Worm (Caenorhabditis elegans): Measurements from ENCODE around the gene C56G2.15.

The C56G2.15 gene

ce11 chrIII:6317345-6317744, 50.4 kb downstream of the C56G2.15 start:
- no peak for TF ChIP-seq mbf-1 (tag; optimal IDR thresholded peaks at IDR 0.05)
- peak; percentile 71 for TF ChIP-seq sma-9 (GFP tag; optimal IDR thresholded peaks at IDR 0.05)
- no peak for TF ChIP-seq sma-9 (tag; optimal IDR thresholded peaks at IDR 0.05)

- TF ChIP-seq peb-1 (tag; optimal IDR thresholded peaks at IDR 0.05): no peak
- TF ChIP-seq gmeb-1 (tag; optimal IDR thresholded peaks at IDR 0.05): no peak
- TF ChIP-seq nhr-129 (tag; optimal IDR thresholded peaks at IDR 0.05): no peak
- TF ChIP-seq nhr-25 (tag; optimal IDR thresholded peaks at IDR 0.05): no peak
- TF ChIP-seq ama-1 (optimal IDR thresholded peaks at IDR 0.05): no peak
- TF ChIP-seq nhr-23 (tag; optimal IDR thresholded peaks at IDR 0.05): no peak
- no peak for TF ChIP-seq lin-39 (tag; optimal IDR thresholded peaks at IDR 0.05)
- no peak for TF ChIP-seq nhr-10 (tag; optimal IDR thresholded peaks at IDR 0.05)
- no peak for TF ChIP-seq ceh-16 (tag; optimal IDR thresholded peaks at IDR 0.05)
- TF ChIP-seq skn-1 (tag; optimal IDR thresholded peaks at IDR 0.05): no peak
- TF ChIP-seq Y55F3AM.14 (GFP tag; optimal IDR thresholded peaks at IDR 0.05): no peak
- TF ChIP-seq blmp-1 (tag; optimal IDR thresholded peaks at IDR 0.05; ENCODE audit: insufficient read depth): no peak
- TF ChIP-seq crh-2 (tag; optimal IDR thresholded peaks at IDR 0.05): no peak
Observed at ce11 chrIII:6316795-6317194, 50.9 kb downstream of the C56G2.15 start.
